Worm (Caenorhabditis elegans) whole organism, young adult: Measurements from ENCODE around the gene col-33.

Source experiments
- T07F8.4 ChIP-seq: sonication (generic microtip); optimal IDR thresholded peaks from 2 replicates; lab custom pipeline; 2016; ENCODE audit warnings: mild to moderate bottlenecking, missing genetic modification characterization, moderate library complexity, missing compliant biosample characterization
- akir-1 ChIP-seq: fragments of 200-800 bp; sonication (Bioruptor generic); optimal IDR thresholded peaks from 2 replicates; lab custom pipeline; 2018; ENCODE audit warnings: mild to moderate bottlenecking, missing genetic modification characterization, moderate library complexity, missing compliant biosample characterization
- dpff-1 ChIP-seq: sonication (generic microtip); optimal IDR thresholded peaks from 2 replicates; lab custom pipeline; 2017; ENCODE audit warnings: mild to moderate bottlenecking, missing genetic modification characterization, missing compliant biosample characterization
- snpc-4 ChIP-seq, 5 experiments: fragments of 150-350 bp in 1 of 5; sonication (generic microtip) in 4 of 5; optimal IDR thresholded peaks; 2 replicates each; lab custom pipeline; 2014 to 2018; ENCODE audit warnings: missing genetic modification characterization in 5 of 5, missing biosample characterization in 3 of 5, antibody characterized with exemption in 2 of 5, mild to moderate bottlenecking in 2 of 5, missing compliant biosample characterization in 2 of 5, missing genotype in 2 of 5, moderate library complexity in 2 of 5, missing genetic modification reagents in 1 of 5
- ztf-25 ChIP-seq: fragments of 200-800 bp; sonication (Bioruptor generic); IDR thresholded peaks from 2 replicates; pipeline ENCODE4 v1.3.6; 2022; ENCODE audit warnings: missing genetic modification reagents, missing genetic modification characterization, missing compliant biosample characterization

- TF ChIP-seq akir-1 (GFP tag; lab: Kevin White, UChicago) (no peak), T07F8.4 (no peak), dpff-1 (tag; lab: Kevin White, UChicago) (no peak), snpc-4 (GFP tag; optimal IDR thresholded peaks at IDR 0.05; lab: Kevin White, UChicago) (no peak), snpc-4 (tag; optimal IDR thresholded peaks at IDR 0.05; lab: Kevin White, UChicago) (no peak), ztf-25 (GFP tag; lab: Robert Waterston, UW) (no peak)
Observed at ce11 chrIV:4284020-4284419, 20.9 kb downstream of the col-33 start, which contains the start of gene F15E6.6.
